Worm (Caenorhabditis elegans) whole organism, young adult: Measurements from ENCODE around the gene Y4C6B.2.
"Not testable (repeated sequence)": the region's sequence is repeated elsewhere in the genome, so short reads cannot be mapped to it uniquely, and the experiment has no call there.

Source experiments
- B0261.1 ChIP-seq: sonication (generic microtip); optimal IDR thresholded peaks from 2 replicates; lab custom pipeline; 2016; ENCODE audit warnings: mild to moderate bottlenecking, missing genetic modification characterization, moderate library complexity, missing compliant biosample characterization
- D2030.7 ChIP-seq: fragments of 200-800 bp; sonication (Bioruptor generic); IDR thresholded peaks from 2 replicates; pipeline ENCODE4 v1.3.6; 2022; ENCODE audit warnings: missing genetic modification reagents, missing genetic modification characterization, missing compliant biosample characterization
- F23B12.7 ChIP-seq: sonication (generic microtip); optimal IDR thresholded peaks from 2 replicates; lab custom pipeline; 2017; ENCODE audit warnings: missing genetic modification characterization, mild to moderate bottlenecking, missing compliant biosample characterization, antibody characterized with exemption, moderate library complexity; ENCODE audit not compliant: insufficient read depth
- F39B2.1 ChIP-seq: fragments of 200-800 bp; sonication (Bioruptor generic); IDR thresholded peaks from 2 replicates; pipeline ENCODE4 v1.3.6; 2022; ENCODE audit warnings: missing genetic modification reagents, missing genetic modification characterization, missing compliant biosample characterization
- F55B11.4 ChIP-seq: sonication (generic microtip); optimal IDR thresholded peaks from 2 replicates; lab custom pipeline; 2016; ENCODE audit warnings: missing compliant biosample characterization, missing genetic modification characterization, borderline replicate concordance; ENCODE audit not compliant: insufficient read depth
- F57C9.4 ChIP-seq: sonication (generic microtip); optimal IDR thresholded peaks from 2 replicates; lab custom pipeline; 2017; ENCODE audit warnings: mild to moderate bottlenecking, missing genetic modification characterization, missing compliant biosample characterization
- Y95B8A.8 ChIP-seq: fragments of 200-800 bp; sonication (Bioruptor generic); IDR thresholded peaks from 2 replicates; pipeline ENCODE4 v1.3.6; 2022; ENCODE audit warnings: missing genetic modification reagents, missing genetic modification characterization, missing compliant biosample characterization
- atf-7 ChIP-seq: sonication (generic microtip); optimal IDR thresholded peaks from 2 replicates; lab custom pipeline; 2017; ENCODE audit warnings: mild to moderate bottlenecking, missing genetic modification characterization, missing compliant biosample characterization
- attf-3 ChIP-seq: fragments of 200-800 bp; sonication (Bioruptor generic); conservative IDR thresholded peaks from 2 replicates; pipeline ENCODE4 v1.3.6; 2022; ENCODE audit warnings: missing genetic modification reagents, missing genetic modification characterization, missing compliant biosample characterization
- attf-6 ChIP-seq: fragments of 200-800 bp; sonication (Bioruptor generic); IDR thresholded peaks from 2 replicates; pipeline ENCODE4 v1.3.6; 2022; ENCODE audit warnings: missing genetic modification reagents, missing genetic modification characterization, missing compliant biosample characterization
- bed-2 ChIP-seq: fragments of 200-800 bp; sonication (Bioruptor generic); IDR thresholded peaks from 2 replicates; pipeline ENCODE4 v1.3.6; 2022; ENCODE audit warnings: missing genetic modification reagents, missing genetic modification characterization, missing compliant biosample characterization
- ccch-3 ChIP-seq: fragments of 200-800 bp; sonication (Bioruptor generic); optimal IDR thresholded peaks from 2 replicates; lab custom pipeline; 2018; ENCODE audit warnings: mild to moderate bottlenecking, missing genetic modification characterization, missing compliant biosample characterization
- chd-7 ChIP-seq: sonication (generic microtip); optimal IDR thresholded peaks from 2 replicates; lab custom pipeline; 2016; ENCODE audit warnings: mild to moderate bottlenecking, missing genetic modification characterization, moderate library complexity, missing compliant biosample characterization
- die-1 ChIP-seq: sonication (generic microtip); optimal IDR thresholded peaks from 2 replicates; lab custom pipeline; 2016; ENCODE audit warnings: missing genotype, mild to moderate bottlenecking, missing genetic modification characterization, missing compliant biosample characterization
- fkh-3 ChIP-seq: sonication (generic microtip); optimal IDR thresholded peaks from 2 replicates; lab custom pipeline; 2016; ENCODE audit warnings: mild to moderate bottlenecking, missing genetic modification characterization, missing compliant biosample characterization
- him-1 ChIP-seq: sonication (generic microtip); optimal IDR thresholded peaks from 2 replicates; lab custom pipeline; 2016; ENCODE audit warnings: missing genotype, missing genetic modification reagents, missing genetic modification characterization, missing compliant biosample characterization
- lin-54 ChIP-seq: fragments of 200-800 bp; sonication (Bioruptor generic); optimal IDR thresholded peaks from 2 replicates; lab custom pipeline; 2018; ENCODE audit warnings: mild to moderate bottlenecking, missing genetic modification characterization, missing compliant biosample characterization
- nfyb-1 ChIP-seq: fragments of 200-800 bp; sonication (Bioruptor generic); IDR thresholded peaks from 2 replicates; pipeline ENCODE4 v1.3.6; 2022; ENCODE audit warnings: missing genetic modification reagents, missing genetic modification characterization, missing compliant biosample characterization
- nhr-80 ChIP-seq: sonication (generic microtip); optimal IDR thresholded peaks from 2 replicates; lab custom pipeline; 2016; ENCODE audit warnings: missing genetic modification characterization, missing compliant biosample characterization
- nhr-90 ChIP-seq: sonication (generic microtip); optimal IDR thresholded peaks from 2 replicates; lab custom pipeline; 2016; ENCODE audit warnings: missing genotype, mild to moderate bottlenecking, missing genetic modification characterization, missing compliant biosample characterization
- pbrm-1 ChIP-seq: fragments of 200-800 bp; sonication (Bioruptor generic); IDR thresholded peaks from 2 replicates; pipeline ENCODE4 v1.3.6; 2022; ENCODE audit warnings: missing genetic modification reagents, missing genetic modification characterization, missing compliant biosample characterization
- rpc-1 ChIP-seq, 2 experiments: fragments of 150-350 bp in 1 of 2; sonication (generic microtip) in 1 of 2; optimal IDR thresholded peaks; 2 replicates each; lab custom pipeline; 2014 to 2018; ENCODE audit warnings: missing biosample characterization in 1 of 2, missing genetic modification characterization in 1 of 2, missing genetic modification reagents in 1 of 2, missing genotype in 1 of 2
- sea-2 ChIP-seq: fragments of 200-800 bp; sonication (Bioruptor generic); IDR thresholded peaks from 2 replicates; pipeline ENCODE4 v1.3.6; 2022; ENCODE audit warnings: missing genetic modification characterization, missing compliant biosample characterization
- snpc-1.1 ChIP-seq: sonication (generic microtip); optimal IDR thresholded peaks from 2 replicates; lab custom pipeline; 2017; ENCODE audit warnings: missing genetic modification characterization, mild to moderate bottlenecking, missing compliant biosample characterization, antibody characterized with exemption, moderate library complexity, missing genotype, missing genetic modification reagents; ENCODE audit not compliant: insufficient read depth
- snpc-1.3 ChIP-seq: sonication (generic microtip); optimal IDR thresholded peaks from 2 replicates; lab custom pipeline; 2017; ENCODE audit warnings: missing genetic modification characterization, mild to moderate bottlenecking, missing compliant biosample characterization, antibody characterized with exemption, moderate library complexity, missing genotype, missing genetic modification reagents; ENCODE audit not compliant: insufficient read depth
- snpc-4 ChIP-seq, 5 experiments: fragments of 150-350 bp in 1 of 5; sonication (generic microtip) in 4 of 5; optimal IDR thresholded peaks; 2 replicates each; lab custom pipeline; 2014 to 2018; ENCODE audit warnings: missing genetic modification characterization in 5 of 5, missing biosample characterization in 3 of 5, antibody characterized with exemption in 2 of 5, mild to moderate bottlenecking in 2 of 5, missing compliant biosample characterization in 2 of 5, missing genotype in 2 of 5, moderate library complexity in 2 of 5, missing genetic modification reagents in 1 of 5
- tbp1 ChIP-seq: fragments of 200-800 bp; sonication (Bioruptor generic); optimal IDR thresholded peaks from 2 replicates; lab custom pipeline; 2018; ENCODE audit warnings: mild to moderate bottlenecking, missing genetic modification characterization, missing compliant biosample characterization
- ztf-18 ChIP-seq: sonication (generic microtip); optimal IDR thresholded peaks from 2 replicates; lab custom pipeline; 2016; ENCODE audit warnings: missing genotype, mild to moderate bottlenecking, missing genetic modification characterization, missing compliant biosample characterization
- ztf-6 ChIP-seq: fragments of 200-800 bp; sonication (Bioruptor generic); IDR thresholded peaks from 2 replicates; pipeline ENCODE4 v1.3.6; 2022; ENCODE audit warnings: missing genetic modification reagents, missing genetic modification characterization, missing compliant biosample characterization

The Y4C6B.2 gene

DNA sequence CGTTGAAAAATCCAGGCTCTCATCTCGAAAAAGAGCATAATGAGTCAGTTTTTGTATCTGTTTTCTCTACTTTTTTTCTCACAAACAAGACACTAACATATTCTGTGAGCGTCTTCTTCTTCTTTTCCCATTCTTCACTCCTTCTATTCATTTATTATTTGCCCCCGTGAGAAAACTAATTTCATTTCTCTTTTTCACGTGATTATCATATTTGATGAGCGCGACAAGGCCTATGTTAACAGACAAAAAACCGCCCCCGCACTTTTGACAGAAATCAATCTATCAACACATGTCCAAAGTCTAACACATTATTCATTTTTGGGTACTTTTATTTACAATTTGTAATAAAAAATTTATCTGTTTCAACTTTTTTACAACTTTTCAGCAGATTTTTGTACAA is 1.7 kb upstream of the Y4C6B.2 start:
- TF ChIP-seq bed-2 (GFP tag; lab: Robert Waterston, UW) (no peak), sea-2 (no peak), fkh-3 (tag; lab: Kevin White, UChicago) (no peak)

DNA sequence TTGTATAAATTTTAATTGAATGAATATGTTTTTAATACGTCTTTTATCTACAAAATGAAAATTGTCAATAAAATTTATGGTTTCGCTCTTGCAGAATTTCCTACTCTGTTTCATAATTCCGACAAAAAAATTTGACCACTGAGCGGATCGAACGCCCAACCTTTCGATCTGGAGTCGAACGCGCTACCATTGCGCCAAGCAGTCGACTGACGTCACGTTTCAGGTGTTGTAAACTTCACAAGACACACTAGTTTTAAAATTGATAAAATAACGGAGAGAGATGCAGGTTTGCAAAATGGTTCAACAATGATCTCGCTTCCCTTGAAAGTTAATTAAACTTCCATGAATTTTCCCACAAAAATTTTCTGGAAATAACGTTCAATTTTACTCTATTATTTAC is 4.8 kb downstream of the Y4C6B.2 start:
- peak; percentile 83 for TF ChIP-seq snpc-4 (GFP tag; optimal IDR thresholded peaks at IDR 0.05; lab: Kevin White, UChicago)
- peak; percentile 71 to 93 (median 90) for TF ChIP-seq snpc-4 (tag; optimal IDR thresholded peaks at IDR 0.05; lab: Kevin White, UChicago)
- TF ChIP-seq snpc-1.3 (tag; lab: Kevin White, UChicago), result peak; percentile 36
- TF ChIP-seq nhr-80 (tag; lab: Kevin White, UChicago), result peak; percentile 21
- peak; percentile 47 for TF ChIP-seq die-1 (tag; lab: Kevin White, UChicago)
- TF ChIP-seq F23B12.7, result peak; percentile 45
- 0 out of 2 replicates have a peak, but pooled peaks have one; percentile 36 for TF ChIP-seq nfyb-1
- TF ChIP-seq F55B11.4 (tag; lab: Kevin White, UChicago), result no peak
- TF ChIP-seq rpc-1 (optimal IDR thresholded peaks at IDR 0.05; lab: Kevin White, UChicago), result peak; percentile 55
- TF ChIP-seq rpc-1 (tag; optimal IDR thresholded peaks at IDR 0.05; lab: Kevin White, UChicago), result peak; percentile 79
- TF ChIP-seq ccch-3 (GFP tag; lab: Kevin White, UChicago), result no peak
- TF ChIP-seq him-1, result peak; percentile 42
- 0 out of 2 replicates have a peak, but pooled peaks have one; percentile 53 for TF ChIP-seq pbrm-1 (GFP tag; lab: Robert Waterston, UW)
- TF ChIP-seq ztf-6, result no peak
- no peak for TF ChIP-seq chd-7 (tag; lab: Kevin White, UChicago)
- peak; percentile 87 for TF ChIP-seq tbp1 (GFP tag; lab: Kevin White, UChicago)
- TF ChIP-seq B0261.1 (tag; lab: Kevin White, UChicago), result peak; percentile 68
- TF ChIP-seq F39B2.1 (GFP tag; lab: Robert Waterston, UW), result no peak
- TF ChIP-seq Y95B8A.8 (GFP tag; lab: Robert Waterston, UW), result 0 out of 2 replicates have a peak, but pooled peaks have one; percentile 24
- TF ChIP-seq F57C9.4 (tag; lab: Kevin White, UChicago), result no peak
- peak; percentile 46; the same call in 1 of the 2 replicates for TF ChIP-seq attf-6 (GFP tag; lab: Robert Waterston, UW)
- TF ChIP-seq D2030.7 (GFP tag; lab: Robert Waterston, UW), result peak; percentile 45; the same call in 1 of the 2 replicates
- TF ChIP-seq snpc-1.1, result peak; percentile 87
- TF ChIP-seq ztf-18 (tag; lab: Kevin White, UChicago), result peak; percentile 30
- peak; percentile 4 for TF ChIP-seq nhr-90
- TF ChIP-seq lin-54 (GFP tag; lab: Kevin White, UChicago), result peak; percentile 41
- peak; percentile 0 for TF ChIP-seq atf-7 (tag; lab: Kevin White, UChicago)

DNA sequence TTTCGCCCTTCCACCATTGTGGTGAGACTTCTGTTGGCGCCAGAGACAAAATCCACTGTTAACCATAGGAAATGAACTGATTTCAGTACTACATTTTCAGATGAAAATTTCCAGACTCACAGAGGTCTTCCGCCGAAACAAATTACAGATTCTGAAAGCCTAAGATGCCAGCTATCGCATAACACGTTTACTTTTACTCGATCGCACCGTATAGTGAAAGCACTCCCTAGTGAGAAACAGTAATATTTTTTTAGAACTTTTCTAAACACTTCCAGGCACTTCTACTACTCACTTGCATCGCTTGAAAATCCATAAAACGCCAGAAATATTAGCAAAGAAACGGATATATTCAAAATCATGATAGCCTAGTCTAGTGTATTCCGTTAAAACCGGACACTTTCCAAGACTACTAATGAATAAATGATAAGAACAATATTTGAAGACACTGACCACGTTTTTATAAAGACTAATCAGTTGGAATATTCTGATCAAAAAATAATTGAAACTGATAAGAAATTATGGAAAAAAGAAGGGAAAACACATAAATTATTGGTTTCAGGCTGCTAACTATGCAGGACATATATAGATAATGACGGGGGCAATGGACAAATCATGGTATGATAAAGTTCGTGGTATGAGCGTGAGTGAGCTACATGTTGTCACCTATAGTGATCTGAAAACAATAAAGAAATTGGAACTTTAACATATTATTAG is 11.3 kb downstream of the Y4C6B.2 start, which contains the start of gene gba-4:
Gene gba-4 (minus strand): TSS at position 418 of the 714 bp plus-strand sequence.
- TF ChIP-seq snpc-4 (GFP tag; optimal IDR thresholded peaks at IDR 0.05; lab: Kevin White, UChicago); rpc-1 (optimal IDR thresholded peaks at IDR 0.05; lab: Kevin White, UChicago): not testable (repeated sequence)
- TF ChIP-seq snpc-4 (tag; optimal IDR thresholded peaks at IDR 0.05; lab: Kevin White, UChicago) (peak in 1 of 4 experiments; percentile 35), nhr-80 (tag; lab: Kevin White, UChicago) (peak; percentile 72), tbp1 (GFP tag; lab: Kevin White, UChicago) (peak; percentile 75), B0261.1 (tag; lab: Kevin White, UChicago) (peak; percentile 51), rpc-1 (tag; optimal IDR thresholded peaks at IDR 0.05; lab: Kevin White, UChicago) (peak; percentile 42)

DNA sequence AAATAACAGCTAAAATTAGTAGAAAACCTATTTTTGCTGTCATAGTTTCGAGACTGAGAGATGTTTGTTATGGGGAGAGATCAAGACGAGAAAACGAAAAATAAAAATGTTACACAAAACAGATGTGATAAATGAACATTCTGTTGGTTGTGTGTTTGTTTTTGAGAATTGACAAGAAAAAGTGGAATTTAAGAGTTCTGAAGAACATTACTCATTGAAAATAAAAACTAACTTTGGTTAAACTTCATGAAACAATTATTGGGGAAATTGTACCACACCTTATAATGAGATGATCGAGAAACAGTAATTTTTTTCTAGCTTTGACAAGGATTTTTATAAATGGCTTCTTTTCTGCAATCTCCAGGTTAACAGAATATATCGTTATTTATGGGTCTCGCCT is 14.0 kb downstream of the Y4C6B.2 start, which contains the start of gene Y4C6B.7:
Gene Y4C6B.7 (minus strand): TSS at position 101 of the 400 bp plus-strand sequence.
- no peak for TF ChIP-seq attf-3 (GFP tag; lab: Robert Waterston, UW)
